Worm (Caenorhabditis elegans): ENCODE results near the gene ctsa-1.2.
A peak's percentile ranks its signal among the peaks of the same experiment; 100 is the strongest.

The ctsa-1.2 gene

DNA sequence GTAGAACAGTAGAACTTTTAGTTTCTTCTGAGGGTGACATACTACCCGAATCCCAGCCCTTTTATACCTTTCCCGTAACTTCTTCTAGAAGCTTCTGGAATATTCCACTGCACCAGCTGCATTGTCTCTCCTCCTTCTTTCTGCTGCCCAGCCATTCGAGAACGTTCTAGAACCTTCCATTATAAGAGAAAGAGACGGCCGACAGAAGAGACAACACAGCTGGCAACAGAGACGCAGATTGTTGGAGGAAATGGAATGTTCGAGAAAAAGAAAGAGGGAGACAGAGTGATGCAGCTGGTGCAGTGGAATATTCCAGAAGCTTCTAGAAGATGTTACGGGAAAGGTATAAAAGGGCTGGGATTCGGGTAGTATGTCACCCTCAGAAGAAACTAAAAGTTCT lies 20.1 kb downstream of the ctsa-1.2 start, which contains the start of the genes F44E5.4 and F44E5.5 (continued):
- peak; percentile 77 for TF ChIP-seq sup-37 (GFP tag; optimal IDR thresholded peaks at IDR 0.05)
- peak in 1 of 2 experiments; percentile 25 for TF ChIP-seq egl-27 (tag; optimal IDR thresholded peaks at IDR 0.05)
- TF ChIP-seq nhr-28 (tag; optimal IDR thresholded peaks at IDR 0.05): peak; percentile 42
- TF ChIP-seq C34B4.2 (tag; optimal IDR thresholded peaks at IDR 0.05): peak; percentile 86
- peak in 1 of 2 experiments; percentile 61 for TF ChIP-seq mdl-1 (tag; optimal IDR thresholded peaks at IDR 0.05)
- TF ChIP-seq lsy-2 (tag; optimal IDR thresholded peaks at IDR 0.05): peak; percentile 77 to 78
- TF ChIP-seq ceh-90 (tag; optimal IDR thresholded peaks at IDR 0.05): peak; percentile 12
- peak; percentile 94 for TF ChIP-seq lin-14 (GFP tag; optimal IDR thresholded peaks at IDR 0.05)
- peak; percentile 98 for TF ChIP-seq fkh-8 (tag; optimal IDR thresholded peaks at IDR 0.05)
- peak; percentile 38 for TF ChIP-seq unc-130 (tag; optimal IDR thresholded peaks at IDR 0.05)
- TF ChIP-seq rnt-1 (tag; optimal IDR thresholded peaks at IDR 0.05): peak; percentile 88
- peak; percentile 95 for TF ChIP-seq swsn-7 (tag; optimal IDR thresholded peaks at IDR 0.05)
- peak; percentile 67 for TF ChIP-seq nhr-77 (tag; optimal IDR thresholded peaks at IDR 0.05)
- TF ChIP-seq unc-86 (tag; optimal IDR thresholded peaks at IDR 0.05): peak; percentile 89
- TF ChIP-seq fkh-4 (tag; optimal IDR thresholded peaks at IDR 0.05; ENCODE audit: borderline replicate concordance): peak; percentile 37
- peak; percentile 36 for TF ChIP-seq C04F5.9 (tag; optimal IDR thresholded peaks at IDR 0.05)

ce11 chrII:11761806-11762512 lies 22.8 kb downstream of the ctsa-1.2 start:
- TF ChIP-seq elt-2 (tag; optimal IDR thresholded peaks at IDR 0.05) (peak; percentile 8), nhr-20 (tag; optimal IDR thresholded peaks at IDR 0.05) (peak; percentile 57), nhr-71 (tag; optimal IDR thresholded peaks at IDR 0.05) (peak; percentile 66), irx-1 (tag; optimal IDR thresholded peaks at IDR 0.05) (peak; percentile 15), aha-1 (tag; optimal IDR thresholded peaks at IDR 0.05) (peak; percentile 27), lsy-2 (tag; optimal IDR thresholded peaks at IDR 0.05) (peak in 1 of 2 experiments; percentile 89), isw-1 (GFP tag; IDR thresholded peaks at IDR 0.05) (peak; percentile 14; the same call in 1 of the 2 replicates), blmp-1 (tag; optimal IDR thresholded peaks at IDR 0.05) (no peak), dsc-1 (tag; optimal IDR thresholded peaks at IDR 0.05) (no peak), mef-2 (tag; optimal IDR thresholded peaks at IDR 0.05) (peak; percentile 56), ztf-11 (tag; optimal IDR thresholded peaks at IDR 0.05) (no peak), F16B12.6 (tag; optimal IDR thresholded peaks at IDR 0.05) (peak; percentile 10), nhr-237 (tag; optimal IDR thresholded peaks at IDR 0.05) (no peak), mep-1 (tag; optimal IDR thresholded peaks at IDR 0.05) (peak; percentile 95), zag-1 (tag; optimal IDR thresholded peaks at IDR 0.05) (no peak), unc-86 (tag; optimal IDR thresholded peaks at IDR 0.05) (peak; percentile 21), nhr-47 (tag; optimal IDR thresholded peaks at IDR 0.05) (no peak), unc-98 (GFP tag; IDR thresholded peaks at IDR 0.05) (no peak), skn-1 (tag; optimal IDR thresholded peaks at IDR 0.05) (peak; percentile 96), mab-9 (GFP tag; IDR thresholded peaks at IDR 0.05) (peak; percentile 68), C34B4.2 (tag; optimal IDR thresholded peaks at IDR 0.05) (no peak), unc-30 (tag; optimal IDR thresholded peaks at IDR 0.05) (no peak), lin-13 (GFP tag; optimal IDR thresholded peaks at IDR 0.05) (peak; percentile 44), ces-1 (GFP tag; optimal IDR thresholded peaks at IDR 0.05) (no peak), swsn-7 (tag; optimal IDR thresholded peaks at IDR 0.05) (peak; percentile 31), pag-3 (tag; optimal IDR thresholded peaks at IDR 0.05; ENCODE audit: borderline replicate concordance, insufficient read depth) (no peak), fkh-10 (GFP tag; optimal IDR thresholded peaks at IDR 0.05) (no peak), pax-3 (tag; optimal IDR thresholded peaks at IDR 0.05) (peak; percentile 31), C16A3.4 (tag; optimal IDR thresholded peaks at IDR 0.05) (peak; percentile 19), sup-37 (GFP tag; optimal IDR thresholded peaks at IDR 0.05) (no peak), lin-15B (tag; optimal IDR thresholded peaks at IDR 0.05) (no peak), nhr-90 (tag; optimal IDR thresholded peaks at IDR 0.05; ENCODE audit: poor library complexity) (peak; percentile 26), ztf-4 (tag; optimal IDR thresholded peaks at IDR 0.05) (peak; percentile 91), egl-13 (tag; optimal IDR thresholded peaks at IDR 0.05) (peak; percentile 41), lir-3 (tag; optimal IDR thresholded peaks at IDR 0.05; ENCODE audit: poor library complexity) (no peak), nhr-12 (tag; optimal IDR thresholded peaks at IDR 0.05) (no peak), hlh-17 (GFP tag; optimal IDR thresholded peaks at IDR 0.05; ENCODE audit: borderline replicate concordance) (no peak), tbx-2 (tag; optimal IDR thresholded peaks at IDR 0.05) (no peak)

Data from whole organism, L1 larva.